Worm (Caenorhabditis elegans) whole organism, L2 larva: ENCODE measurements around the gene tsp-16.

Experiments
- aly-2 ChIP-seq: fragments of 150-350 bp; optimal IDR thresholded peaks from 2 replicates; lab custom pipeline; 2014; ENCODE audit warnings: missing biosample characterization, missing genetic modification characterization
- lin-11 ChIP-seq: fragments of 150-350 bp; sonication (generic microtip); optimal IDR thresholded peaks from 2 replicates; lab custom pipeline; 2014; ENCODE audit warnings: missing biosample characterization, missing genetic modification characterization, inconsistent platforms, mixed read lengths
- snpc-4 ChIP-seq: fragments of 150-350 bp; optimal IDR thresholded peaks from 2 replicates; lab custom pipeline; 2014; ENCODE audit warnings: missing biosample characterization, missing genetic modification characterization

ce11 chrX:6968553-6968952 is 27.9 kb downstream of the tsp-16 start:
- no peak for TF ChIP-seq aly-2 (tag; lab: Kevin White, UChicago)
- no peak for TF ChIP-seq snpc-4 (tag; lab: Kevin White, UChicago)
- TF ChIP-seq lin-11 (tag; lab: Kevin White, UChicago): no peak
